Fruit fly (Drosophila melanogaster): ENCODE measurements around the gene Sfp24Bd.
A peak's percentile ranks its signal among the peaks of the same experiment; 100 is the strongest.

Gene Sfp24Bd

DNA sequence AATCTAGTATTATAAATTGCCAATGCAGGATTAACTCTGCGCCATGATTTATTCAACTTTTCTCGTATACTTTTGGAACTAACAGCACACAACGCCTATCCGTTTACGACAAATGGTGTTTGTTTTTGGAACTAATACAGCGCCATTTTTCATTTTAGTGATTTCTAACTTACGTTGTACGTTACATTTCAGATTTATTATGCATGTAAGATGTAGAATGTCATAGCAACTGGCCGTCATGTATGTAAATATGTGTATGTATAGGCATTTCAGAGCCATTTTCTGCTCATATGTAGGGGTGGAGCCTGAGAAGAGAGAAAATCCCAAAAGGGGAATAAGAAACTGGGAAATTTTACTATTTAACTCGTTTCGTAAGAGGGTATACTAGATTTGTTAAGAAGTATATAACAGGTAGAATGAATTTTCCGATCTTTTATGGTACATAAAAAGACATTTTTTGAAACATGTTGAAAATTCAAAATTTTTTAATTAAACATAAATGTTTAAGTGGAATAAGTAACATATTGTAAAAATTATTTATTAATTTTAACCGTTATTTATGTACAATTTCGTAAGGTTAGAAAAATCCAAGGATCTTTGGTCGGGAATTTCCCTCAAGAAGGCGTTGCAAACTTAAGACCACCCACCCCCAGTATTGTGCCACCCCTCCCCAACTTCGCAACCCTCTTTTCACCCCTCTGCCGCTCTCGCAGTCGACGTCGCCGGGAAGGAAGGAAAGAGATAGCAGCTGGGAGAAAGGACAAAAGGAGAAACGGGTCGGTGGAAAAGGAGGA, 11.4 kb downstream of the Sfp24Bd start (continued):
- TF ChIP-seq HHEX (GFP tag; optimal IDR thresholded peaks at IDR 0.05) = no peak
- TF ChIP-seq hbn (GFP tag; IDR thresholded peaks at IDR 0.05; ENCODE audit: partially characterized antibody) = no peak
- no peak for TF ChIP-seq CG12104 (GFP tag; optimal IDR thresholded peaks at IDR 0.05)
- peak; percentile 46; the same call in 2 of the 3 replicates for TF ChIP-seq CG6791 (GFP tag; IDR thresholded peaks at IDR 0.05; ENCODE audit: partially characterized antibody)
- no peak for TF ChIP-seq Mrtf (GFP tag; IDR thresholded peaks at IDR 0.05)
- peak; percentile 33 for TF ChIP-seq CG10979 (tag; optimal IDR thresholded peaks at IDR 0.05)
- TF ChIP-seq toy (GFP tag; IDR thresholded peaks at IDR 0.05) = no peak
- peak; percentile 35 for TF ChIP-seq twi (tag; optimal IDR thresholded peaks at IDR 0.05)
- TF ChIP-seq D (optimal IDR thresholded peaks at IDR 0.05) = no peak
- TF ChIP-seq D (GFP tag; optimal IDR thresholded peaks at IDR 0.05) = no peak
- TF ChIP-seq CG10959 (GFP tag; IDR thresholded peaks at IDR 0.05) = no peak
- TF ChIP-seq Awh (GFP tag; IDR thresholded peaks at IDR 0.05) = no peak
- peak; percentile 62 for TF ChIP-seq CG16813 (GFP tag; IDR thresholded peaks at IDR 0.05; ENCODE audit: partially characterized antibody)
- TF ChIP-seq CG15011 (GFP tag; optimal IDR thresholded peaks at IDR 0.05) = no peak
- no peak for TF ChIP-seq zf30C (GFP tag; optimal IDR thresholded peaks at IDR 0.05)
- TF ChIP-seq CG17612 (GFP tag; IDR thresholded peaks at IDR 0.05) = no peak
- no peak for TF ChIP-seq CG7271 (tag; optimal IDR thresholded peaks at IDR 0.05)
- TF ChIP-seq Rfx (GFP tag; IDR thresholded peaks at IDR 0.05) = peak; percentile 70
- no peak for TF ChIP-seq pb (GFP tag; optimal IDR thresholded peaks at IDR 0.05)
- TF ChIP-seq br (optimal IDR thresholded peaks at IDR 0.05) = no peak
- TF ChIP-seq sug (tag; optimal IDR thresholded peaks at IDR 0.05) = peak; percentile 54
- peak; percentile 38; the same call in 1 of the 2 replicates for TF ChIP-seq CG4730 (GFP tag; IDR thresholded peaks at IDR 0.05)
- TF ChIP-seq CG10274 (GFP tag; optimal IDR thresholded peaks at IDR 0.05) = no peak
- no peak for TF ChIP-seq CG10209 (GFP tag; optimal IDR thresholded peaks at IDR 0.05)
- TF ChIP-seq cas (GFP tag; IDR thresholded peaks at IDR 0.05) = no peak
- TF ChIP-seq CG12219 (GFP tag; optimal IDR thresholded peaks at IDR 0.05) = no peak
- TF ChIP-seq unpg (GFP tag; optimal IDR thresholded peaks at IDR 0.05) = peak; percentile 40
- no peak for TF ChIP-seq CG16815 (GFP tag; optimal IDR thresholded peaks at IDR 0.05)
- TF ChIP-seq ttk (GFP tag; IDR thresholded peaks at IDR 0.05) = no peak
- TF ChIP-seq sim (GFP tag; IDR thresholded peaks at IDR 0.05) = no peak

dm6 chr2L:3656667-3657066, 12.3 kb downstream of the Sfp24Bd start, which contains the start of gene for:
Gene for (minus strand): TSS chr2L:3656953.
- TF ChIP-seq hb (GFP tag; IDR thresholded peaks at IDR 0.05; ENCODE audit: partially characterized antibody) (no peak), CG18262 (tag; optimal IDR thresholded peaks at IDR 0.05) (no peak), dan (GFP tag; IDR thresholded peaks at IDR 0.05) (no peak), CG12942 (GFP tag; optimal IDR thresholded peaks at IDR 0.05) (no peak), chif (GFP tag; optimal IDR thresholded peaks at IDR 0.05) (no peak), E2f1 (GFP tag; IDR thresholded peaks at IDR 0.05) (no peak), salm (tag; optimal IDR thresholded peaks at IDR 0.05) (no peak), HLH54F (GFP tag; optimal IDR thresholded peaks at IDR 0.05) (no peak), ham (GFP tag; IDR thresholded peaks at IDR 0.05) (no peak), vvl (GFP tag; IDR thresholded peaks at IDR 0.05) (peak; percentile 42; the same call in 1 of the 2 replicates), CG14050 (GFP tag; IDR thresholded peaks at IDR 0.05) (no peak), MTF-1 (GFP tag; optimal IDR thresholded peaks at IDR 0.05; ENCODE audit: borderline replicate concordance) (no peak), CG7556 (GFP tag; optimal IDR thresholded peaks at IDR 0.05) (no peak), CkIIα-i1 (GFP tag; IDR thresholded peaks at IDR 0.05) (no peak), bowl (GFP tag; IDR thresholded peaks at IDR 0.05) (no peak), CG3163 (GFP tag; optimal IDR thresholded peaks at IDR 0.05) (peak; percentile 64), CG13775 (GFP tag; optimal IDR thresholded peaks at IDR 0.05) (no peak), CG14860 (GFP tag; IDR thresholded peaks at IDR 0.05; ENCODE audit: partially characterized antibody) (no peak), gsb-n (tag; optimal IDR thresholded peaks at IDR 0.05) (no peak), fd102C (GFP tag; optimal IDR thresholded peaks at IDR 0.05) (no peak), BEAF-32 (GFP tag; optimal IDR thresholded peaks at IDR 0.05) (no peak), Fer3 (tag; optimal IDR thresholded peaks at IDR 0.05) (no peak)
